Worm (Caenorhabditis elegans): ENCODE results near the gene str-159.

Gene str-159

ce11 chrIV:4909039-4909438 is at the start of gene str-159:
str-159 (plus strand) TSS chrIV:4909339.
- TF ChIP-seq W03F9.2 (tag; optimal IDR thresholded peaks at IDR 0.05) (no peak), dao-5 (tag; optimal IDR thresholded peaks at IDR 0.05) (no peak), him-1 (tag; optimal IDR thresholded peaks at IDR 0.05) (no peak)

- TF ChIP-seq dao-5 (tag; optimal IDR thresholded peaks at IDR 0.05) (no peak), W03F9.2 (tag; optimal IDR thresholded peaks at IDR 0.05) (no peak), him-1 (tag; optimal IDR thresholded peaks at IDR 0.05) (no peak)
Observed at ce11 chrIV:4861449-4861848, 47.7 kb upstream of the str-159 start, which contains the start of the genes Y17G9A.4 and str-173. Y17G9A.4 (minus strand) TSS chrIV:4861549. str-173 (plus strand) TSS chrIV:4861773.

DNA sequence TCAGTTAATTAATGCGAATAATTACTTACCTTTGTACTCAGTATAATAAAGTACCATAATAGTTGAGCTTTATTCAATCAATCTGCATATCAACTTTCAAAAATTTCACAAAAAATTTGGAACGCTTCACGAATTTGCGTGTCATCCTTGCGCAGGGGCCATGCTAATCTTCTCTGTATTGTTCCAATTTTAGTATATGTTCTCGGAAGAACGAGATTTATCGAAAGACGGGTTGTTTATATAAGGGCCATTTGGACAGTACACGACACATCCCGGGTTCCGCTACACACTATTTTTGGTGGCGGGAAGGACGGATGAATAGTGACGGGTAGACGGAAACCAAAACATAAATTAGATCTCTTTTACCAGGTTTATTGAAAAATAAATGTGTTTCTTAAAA is 44.6 kb upstream of the str-159 start:
- no peak for TF ChIP-seq W03F9.2 (tag; optimal IDR thresholded peaks at IDR 0.05)
- no peak for TF ChIP-seq him-1 (tag; optimal IDR thresholded peaks at IDR 0.05)

DNA sequence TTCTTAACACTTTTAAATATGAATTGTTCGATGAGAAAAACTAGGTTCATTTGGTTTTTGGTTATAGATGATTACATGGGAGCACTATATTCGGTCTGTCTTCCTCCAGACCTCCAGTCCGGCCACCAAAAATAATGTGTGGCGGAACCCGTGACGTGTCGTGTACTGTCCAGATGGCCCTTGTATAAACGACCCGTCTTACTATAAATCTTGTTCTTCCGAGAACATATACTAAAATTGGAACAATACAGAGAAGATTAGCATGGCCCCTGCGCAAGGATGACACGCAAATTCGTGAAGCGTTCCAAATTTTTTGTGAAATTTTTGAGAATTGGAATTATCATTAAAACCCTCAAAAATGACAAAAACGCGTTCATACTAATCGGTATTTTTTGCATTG is 42.5 kb upstream of the str-159 start:
- TF ChIP-seq dao-5 (tag; optimal IDR thresholded peaks at IDR 0.05) (no peak), W03F9.2 (tag; optimal IDR thresholded peaks at IDR 0.05) (no peak), him-1 (tag; optimal IDR thresholded peaks at IDR 0.05) (no peak)

DNA sequence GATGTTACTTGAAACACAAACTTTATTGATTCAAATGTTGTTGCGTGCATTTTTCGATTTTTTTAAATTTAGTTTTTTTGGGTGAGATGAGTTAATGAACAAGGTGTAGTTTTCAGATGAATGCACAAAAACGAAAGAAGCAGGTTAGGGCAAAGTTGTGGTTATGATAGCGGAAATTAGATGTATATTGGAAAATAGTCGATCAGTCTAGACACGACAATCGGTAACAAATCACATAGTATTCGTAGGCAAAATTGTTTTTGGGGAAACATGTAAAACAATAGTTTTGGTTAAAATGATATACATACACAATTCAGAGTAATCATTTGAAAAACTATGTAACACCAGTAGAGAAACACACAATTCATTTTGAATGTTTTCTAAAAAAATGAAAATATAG is 41.5 kb upstream of the str-159 start, which contains the start of gene str-172:
TSS of gene str-172 (minus strand) at position 101 of the 400 bp plus-strand sequence.
- TF ChIP-seq him-1 (tag; optimal IDR thresholded peaks at IDR 0.05), result no peak
- TF ChIP-seq dao-5 (tag; optimal IDR thresholded peaks at IDR 0.05), result no peak
- no peak for TF ChIP-seq W03F9.2 (tag; optimal IDR thresholded peaks at IDR 0.05)

- TF ChIP-seq him-1 (tag; optimal IDR thresholded peaks at IDR 0.05), result no peak
- no peak for TF ChIP-seq dao-5 (tag; optimal IDR thresholded peaks at IDR 0.05)
Observed at ce11 chrIV:4870546-4870945, 38.6 kb upstream of the str-159 start, which contains the start of gene str-175. str-175 (minus strand) TSS chrIV:4870646.

DNA sequence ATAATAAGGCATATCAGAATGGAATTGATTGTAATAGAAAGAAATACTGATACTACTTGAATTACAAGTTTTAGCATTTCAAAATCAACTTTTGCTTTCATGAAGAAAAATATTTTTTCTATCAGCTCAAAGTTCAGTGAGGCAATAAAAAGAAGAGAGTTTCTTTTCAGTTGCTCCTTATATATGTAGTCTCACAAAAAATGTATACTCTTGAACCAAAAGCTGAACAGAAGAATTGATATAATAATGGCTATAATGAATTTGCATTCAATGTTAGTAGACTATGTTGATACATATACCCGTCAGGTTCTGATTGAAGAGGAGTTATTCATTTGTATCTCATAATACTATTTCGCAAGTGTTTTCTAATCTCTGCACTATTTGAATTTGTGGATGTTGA is 34.5 kb upstream of the str-159 start, which contains the start of gene str-174:
TSS of gene str-174 (minus strand) at position 101 of the 400 bp plus-strand sequence.
- TF ChIP-seq him-1 (tag; optimal IDR thresholded peaks at IDR 0.05) (no peak), W03F9.2 (tag; optimal IDR thresholded peaks at IDR 0.05) (no peak), dao-5 (tag; optimal IDR thresholded peaks at IDR 0.05) (no peak)

- TF ChIP-seq him-1 (tag; optimal IDR thresholded peaks at IDR 0.05) (no peak), dao-5 (tag; optimal IDR thresholded peaks at IDR 0.05) (no peak), W03F9.2 (tag; optimal IDR thresholded peaks at IDR 0.05) (no peak)
Observed at ce11 chrIV:4877102-4877501, 32.0 kb upstream of the str-159 start, which contains the start of gene str-170. str-170 (plus strand) TSS chrIV:4877402.

DNA sequence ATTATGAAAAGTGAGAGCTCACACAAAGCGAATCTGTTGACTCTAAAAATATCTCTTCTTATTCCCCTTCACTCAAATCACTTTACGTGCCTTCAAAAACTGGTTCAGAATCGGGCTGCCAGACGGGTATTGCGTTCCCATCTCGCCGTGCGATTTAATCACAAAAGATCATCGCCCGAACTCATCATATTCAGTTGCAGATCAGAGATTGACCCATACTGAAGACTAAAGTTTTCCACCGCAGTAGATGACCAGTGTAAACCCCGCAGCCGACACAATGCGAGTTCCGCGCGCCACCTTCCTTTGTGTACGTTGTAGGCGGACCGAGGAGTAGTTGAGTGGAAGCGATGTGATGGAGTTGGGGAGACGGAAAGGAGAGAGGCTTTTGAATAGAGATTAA is 28.5 kb upstream of the str-159 start:
- TF ChIP-seq W03F9.2 (tag; optimal IDR thresholded peaks at IDR 0.05), result peak; percentile 6
- TF ChIP-seq dao-5 (tag; optimal IDR thresholded peaks at IDR 0.05), result no peak
- no peak for TF ChIP-seq him-1 (tag; optimal IDR thresholded peaks at IDR 0.05)

ce11 chrIV:4883984-4884383 is 25.2 kb upstream of the str-159 start, which contains the start of gene str-166:
str-166 (plus strand) TSS chrIV:4884284.
- TF ChIP-seq him-1 (tag; optimal IDR thresholded peaks at IDR 0.05) (no peak), dao-5 (tag; optimal IDR thresholded peaks at IDR 0.05) (no peak), W03F9.2 (tag; optimal IDR thresholded peaks at IDR 0.05) (no peak)

- TF ChIP-seq W03F9.2 (tag; optimal IDR thresholded peaks at IDR 0.05), result no peak
- TF ChIP-seq him-1 (tag; optimal IDR thresholded peaks at IDR 0.05), result no peak
- TF ChIP-seq dao-5 (tag; optimal IDR thresholded peaks at IDR 0.05), result no peak
Observed at ce11 chrIV:4885435-4885834, 23.7 kb upstream of the str-159 start.

- TF ChIP-seq him-1 (tag; optimal IDR thresholded peaks at IDR 0.05) (no peak), W03F9.2 (tag; optimal IDR thresholded peaks at IDR 0.05) (no peak), dao-5 (tag; optimal IDR thresholded peaks at IDR 0.05) (no peak)
Observed at ce11 chrIV:4887258-4887657, 21.9 kb upstream of the str-159 start, which contains the start of gene T08B6.1. T08B6.1 (minus strand) TSS chrIV:4887358.

ce11 chrIV:4889613-4890012 is 19.5 kb upstream of the str-159 start, which contains the start of gene sgnh-1:
sgnh-1 (plus strand) TSS chrIV:4889913.
- no peak for TF ChIP-seq dao-5 (tag; optimal IDR thresholded peaks at IDR 0.05)
- no peak for TF ChIP-seq him-1 (tag; optimal IDR thresholded peaks at IDR 0.05)
- TF ChIP-seq W03F9.2 (tag; optimal IDR thresholded peaks at IDR 0.05), result no peak

ce11 chrIV:4890543-4890942 is 18.6 kb upstream of the str-159 start, which contains the start of gene T08B6.9:
T08B6.9 (plus strand) TSS chrIV:4890843.
- TF ChIP-seq dao-5 (tag; optimal IDR thresholded peaks at IDR 0.05), result no peak
- no peak for TF ChIP-seq W03F9.2 (tag; optimal IDR thresholded peaks at IDR 0.05)
- TF ChIP-seq him-1 (tag; optimal IDR thresholded peaks at IDR 0.05), result no peak

DNA sequence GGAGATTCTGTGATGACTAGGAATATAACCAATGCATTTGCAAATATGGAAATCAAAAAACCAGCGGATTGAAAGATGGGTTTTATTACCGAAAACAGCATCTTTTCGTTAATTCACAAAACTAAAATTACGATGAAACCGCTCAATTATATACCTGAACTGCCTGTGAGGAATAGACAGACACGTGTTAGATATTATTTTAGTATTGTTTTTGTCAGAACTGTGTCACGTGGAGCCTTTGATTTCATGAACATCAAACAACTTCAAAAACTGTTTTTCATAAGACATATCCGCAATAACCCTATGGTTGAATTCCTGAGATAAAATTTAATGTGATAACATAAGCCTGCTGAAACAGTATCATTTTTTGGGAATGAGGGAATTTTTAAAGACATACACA is 5.2 kb upstream of the str-159 start, which contains the start of gene str-161:
TSS of gene str-161 (minus strand) at position 101 of the 400 bp plus-strand sequence.
- TF ChIP-seq W03F9.2 (tag; optimal IDR thresholded peaks at IDR 0.05) (no peak), dao-5 (tag; optimal IDR thresholded peaks at IDR 0.05) (no peak), him-1 (tag; optimal IDR thresholded peaks at IDR 0.05) (no peak)
